Worm (Caenorhabditis elegans) whole organism, L3 larva: ENCODE data around the gene T22H9.1.

ENCODE experiments used
- aly-2 ChIP-seq: fragments of 150-350 bp; optimal IDR thresholded peaks from 2 replicates; lab custom pipeline; 2014; ENCODE audit warnings: missing biosample characterization, missing genetic modification characterization
- ama-1 ChIP-seq: fragments of 150-350 bp; optimal IDR thresholded peaks from 2 replicates; lab custom pipeline; 2018
- fkh-10 ChIP-seq: sonication (generic microtip); optimal IDR thresholded peaks from 2 replicates; lab custom pipeline; 2017; ENCODE audit warnings: missing biosample characterization, missing genetic modification reagents, missing genetic modification characterization
- nfya-1 ChIP-seq: sonication (generic microtip); optimal IDR thresholded peaks from 2 replicates; lab custom pipeline; 2017; ENCODE audit warnings: missing genetic modification characterization, mild to moderate bottlenecking, missing compliant biosample characterization, antibody characterized with exemption, moderate library complexity; ENCODE audit not compliant: insufficient read depth
- nhr-23 ChIP-seq: fragments of 150-350 bp; optimal IDR thresholded peaks from 2 replicates; lab custom pipeline; 2014; ENCODE audit warnings: missing biosample characterization, missing genetic modification reagents, missing genetic modification characterization
- nhr-237 ChIP-seq: fragments of 150-350 bp; optimal IDR thresholded peaks from 2 replicates; lab custom pipeline; 2014; ENCODE audit warnings: missing biosample characterization, missing genetic modification characterization
- nhr-67 ChIP-seq: fragments of 150-350 bp; optimal IDR thresholded peaks from 2 replicates; lab custom pipeline; 2014; ENCODE audit warnings: missing biosample characterization, missing genetic modification characterization
- nhr-76 ChIP-seq: fragments of 150-350 bp; sonication (generic microtip); optimal IDR thresholded peaks from 5 replicates; lab custom pipeline; 2014; ENCODE audit warnings: missing biosample characterization, missing genetic modification characterization
- sea-2 ChIP-seq: fragments of 150-350 bp; sonication (generic microtip); optimal IDR thresholded peaks from 4 replicates; lab custom pipeline; 2014; ENCODE audit warnings: missing biosample characterization, missing genetic modification reagents, missing genetic modification characterization
- skn-1 ChIP-seq: fragments of 150-350 bp; optimal IDR thresholded peaks from 2 replicates; lab custom pipeline; 2014; ENCODE audit warnings: missing biosample characterization, missing genetic modification characterization
- snpc-4 ChIP-seq: fragments of 150-350 bp; optimal IDR thresholded peaks from 2 replicates; lab custom pipeline; 2014; ENCODE audit warnings: missing biosample characterization, missing genetic modification characterization
- unc-62 ChIP-seq: fragments of 150-350 bp; sonication (generic microtip); optimal IDR thresholded peaks from 4 replicates; lab custom pipeline; 2014; ENCODE audit warnings: missing biosample characterization, missing genetic modification reagents, missing genetic modification characterization
- ztf-4 ChIP-seq: fragments of 150-350 bp; optimal IDR thresholded peaks from 2 replicates; lab custom pipeline; 2014; ENCODE audit warnings: missing biosample characterization, missing genetic modification characterization

ce11 chrV:311485-312090 is 48.0 kb upstream of the T22H9.1 start, which contains the start of gene phf-10:
- peak; percentile 25 for TF ChIP-seq nfya-1 (tag; lab: Kevin White, UChicago)
- no peak for TF ChIP-seq nhr-237 (tag; lab: Kevin White, UChicago)
- no peak for TF ChIP-seq snpc-4 (tag; lab: Kevin White, UChicago)
- TF ChIP-seq fkh-10 (GFP tag; lab: Kevin White, UChicago), result no peak
- no peak for TF ChIP-seq ama-1 (lab: Kevin White, UChicago)
- no peak for TF ChIP-seq nhr-23 (tag; lab: Kevin White, UChicago)
- no peak for TF ChIP-seq ztf-4 (tag; lab: Kevin White, UChicago)
- no peak for TF ChIP-seq sea-2 (GFP tag; lab: Kevin White, UChicago)
- no peak for TF ChIP-seq aly-2 (tag; lab: Kevin White, UChicago)
- TF ChIP-seq skn-1 (tag; lab: Kevin White, UChicago), result no peak
- TF ChIP-seq nhr-67, result no peak
- TF ChIP-seq nhr-76 (tag; lab: Kevin White, UChicago), result no peak
- no peak for TF ChIP-seq unc-62 (GFP tag; lab: Kevin White, UChicago)
